Worm (Caenorhabditis elegans) whole organism, L3 larva: Measurements from ENCODE around the gene Y54G2A.12.

Experiments used
- ceh-82 ChIP-seq: fragments of 150-350 bp; optimal IDR thresholded peaks from 2 replicates; lab custom pipeline; 2014; ENCODE audit warnings: missing biosample characterization, missing genetic modification characterization
- egl-27 ChIP-seq: sonication (generic microtip); optimal IDR thresholded peaks from 4 replicates; lab custom pipeline; 2017; ENCODE audit warnings: missing biosample characterization, missing genetic modification reagents, missing genetic modification characterization
- hmg-11 ChIP-seq: sonication (generic microtip); optimal IDR thresholded peaks from 2 replicates; lab custom pipeline; 2016; ENCODE audit warnings: missing genetic modification characterization, missing compliant biosample characterization
- lin-15B ChIP-seq: fragments of 150-350 bp; optimal IDR thresholded peaks from 2 replicates; lab custom pipeline; 2014; ENCODE audit warnings: missing biosample characterization, missing genetic modification characterization
- lsy-12 ChIP-seq: sonication (generic microtip); optimal IDR thresholded peaks from 2 replicates; lab custom pipeline; 2016; ENCODE audit warnings: mild to moderate bottlenecking, missing genetic modification characterization, missing compliant biosample characterization
- nhr-67 ChIP-seq: fragments of 150-350 bp; optimal IDR thresholded peaks from 2 replicates; lab custom pipeline; 2014; ENCODE audit warnings: missing biosample characterization, missing genetic modification characterization
- nhr-76 ChIP-seq: fragments of 150-350 bp; sonication (generic microtip); optimal IDR thresholded peaks from 5 replicates; lab custom pipeline; 2014; ENCODE audit warnings: missing biosample characterization, missing genetic modification characterization
- pqm-1 ChIP-seq: fragments of 150-350 bp; optimal IDR thresholded peaks from 2 replicates; lab custom pipeline; 2017; ENCODE audit warnings: missing biosample characterization, missing genetic modification characterization, inconsistent platforms
- unc-39 ChIP-seq: sonication (generic microtip); optimal IDR thresholded peaks from 4 replicates; lab custom pipeline; 2017; ENCODE audit warnings: missing biosample characterization, missing genetic modification characterization
- zag-1 ChIP-seq: fragments of 150-350 bp; optimal IDR thresholded peaks from 2 replicates; lab custom pipeline; 2014; ENCODE audit warnings: missing biosample characterization, missing genetic modification characterization
- ztf-11 ChIP-seq: fragments of 150-350 bp; optimal IDR thresholded peaks from 2 replicates; lab custom pipeline; 2014; ENCODE audit warnings: missing biosample characterization, missing genetic modification characterization
- ztf-4 ChIP-seq: fragments of 150-350 bp; optimal IDR thresholded peaks from 2 replicates; lab custom pipeline; 2014; ENCODE audit warnings: missing biosample characterization, missing genetic modification characterization

DNA sequence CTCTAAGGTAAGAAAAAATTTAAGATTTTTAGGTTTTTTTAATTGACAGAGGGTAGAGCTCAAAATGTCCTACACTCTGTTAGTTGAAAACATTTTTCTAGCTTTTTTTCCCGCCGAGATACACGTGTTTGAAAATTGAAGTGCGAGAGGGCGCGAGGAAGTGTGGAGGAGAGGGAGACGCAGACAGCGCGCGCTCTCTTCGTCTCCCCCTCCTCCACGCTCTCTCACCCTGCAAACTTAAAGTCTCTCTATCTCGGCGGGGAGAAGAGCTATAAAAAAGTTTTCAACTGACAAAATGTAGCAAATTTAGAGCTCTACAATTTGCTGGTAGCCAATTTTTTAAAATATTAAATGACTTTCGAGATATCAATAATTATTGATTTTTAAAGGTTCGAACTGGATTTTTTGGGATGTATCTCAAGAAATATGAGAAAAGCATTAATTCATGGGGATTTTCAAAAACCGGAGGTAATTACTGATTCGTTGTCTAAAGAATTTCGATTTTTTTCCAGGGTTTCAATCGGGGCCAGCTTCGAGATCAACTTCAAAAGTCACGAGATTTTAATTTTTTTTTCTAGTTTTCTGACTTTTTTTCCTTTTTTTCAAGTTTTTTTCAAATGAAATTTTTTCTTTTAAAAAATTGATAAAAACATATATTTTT lies 17.5 kb downstream of the Y54G2A.12 start:
- TF ChIP-seq nhr-76 (tag; lab: Kevin White, UChicago) (no peak), egl-27 (tag; lab: Kevin White, UChicago) (no peak), hmg-11 (no peak), ztf-11 (tag; lab: Kevin White, UChicago) (no peak), ztf-4 (tag; lab: Kevin White, UChicago) (no peak), ceh-82 (tag; lab: Kevin White, UChicago) (no peak), lsy-12 (no peak), zag-1 (no peak), pqm-1 (tag; lab: Kevin White, UChicago) (no peak), lin-15B (tag; lab: Kevin White, UChicago) (no peak), unc-39 (tag; lab: Kevin White, UChicago) (no peak), nhr-67 (tag; lab: Kevin White, UChicago) (no peak)
